Fruit fly (Drosophila melanogaster) whole organism, embryonic: ENCODE measurements around the gene Lasp.
A peak's percentile ranks its signal among the peaks of the same experiment; 100 is the strongest.

Experiments
- Abd-B ChIP-seq: fragments of 200-800 bp; sonication (Bioruptor generic); optimal IDR thresholded peaks from 2 replicates; lab custom pipeline; 2018; ENCODE audit warnings: missing biosample characterization, mild to moderate bottlenecking, missing genetic modification characterization, moderate library complexity
- Atf6 ChIP-seq: fragments of 200-800 bp; sonication (Bioruptor generic); IDR thresholded peaks from 2 replicates; pipeline ENCODE4 v1.3.6; 2022; ENCODE audit warnings: missing biosample characterization, missing genetic modification characterization
- B-H1 ChIP-seq: fragments of 200-800 bp; sonication (Bioruptor generic); IDR thresholded peaks from 3 replicates; pipeline ENCODE4 v1.3.6; 2022; ENCODE audit warnings: missing biosample characterization, missing genetic modification characterization
- CG1024 ChIP-seq: fragments of 200-800 bp; sonication (Bioruptor generic); IDR thresholded peaks from 2 replicates; pipeline ENCODE4 v1.3.6; 2022; ENCODE audit warnings: missing biosample characterization, missing genetic modification characterization
- CG10267 ChIP-seq: fragments of 200-800 bp; sonication (Bioruptor generic); optimal IDR thresholded peaks from 2 replicates; lab custom pipeline; 2018; ENCODE audit warnings: missing biosample characterization, mild to moderate bottlenecking, missing genetic modification characterization, moderate library complexity
- CG10321 ChIP-seq: fragments of 200-800 bp; sonication (Bioruptor generic); IDR thresholded peaks from 2 replicates; pipeline ENCODE4 v1.3.6; 2022; ENCODE audit warnings: missing biosample characterization, missing genetic modification characterization
- CG10979 ChIP-seq: fragments of 200-800 bp; sonication (Bioruptor generic); optimal IDR thresholded peaks from 2 replicates; lab custom pipeline; 2018; ENCODE audit warnings: missing biosample characterization, mild to moderate bottlenecking, missing genetic modification characterization, moderate library complexity
- CG11695 ChIP-seq: fragments of 200-800 bp; sonication (Bioruptor generic); IDR thresholded peaks from 3 replicates; pipeline ENCODE4 v1.3.6; 2022; ENCODE audit warnings: missing biosample characterization, missing genetic modification characterization
- CG11723 ChIP-seq: fragments of 200-800 bp; sonication (Bioruptor generic); optimal IDR thresholded peaks from 2 replicates; lab custom pipeline; 2017; ENCODE audit warnings: missing biosample characterization, mild to moderate bottlenecking, missing genetic modification characterization
- CG12236 ChIP-seq: fragments of 200-800 bp; sonication (Bioruptor generic); optimal IDR thresholded peaks from 2 replicates; lab custom pipeline; 2016; ENCODE audit warnings: missing biosample characterization, missing genetic modification characterization
- CG1603 ChIP-seq: fragments of 200-800 bp; sonication (Bioruptor generic); optimal IDR thresholded peaks from 2 replicates; lab custom pipeline; 2019; ENCODE audit warnings: missing biosample characterization, mild to moderate bottlenecking, missing genetic modification characterization, moderate library complexity
- CG18476 ChIP-seq: fragments of 200-800 bp; sonication (Bioruptor generic); optimal IDR thresholded peaks from 2 replicates; lab custom pipeline; 2016; ENCODE audit warnings: missing biosample characterization, mild to moderate bottlenecking, missing genetic modification characterization
- CG18599 ChIP-seq: fragments of 200-800 bp; sonication (Bioruptor generic); optimal IDR thresholded peaks from 3 replicates; lab custom pipeline; 2017; ENCODE audit warnings: missing biosample characterization, missing genetic modification characterization, mild to moderate bottlenecking, moderate library complexity, missing genetic modification reagents
- CG2678 ChIP-seq: fragments of 200-800 bp; sonication (Bioruptor generic); optimal IDR thresholded peaks from 3 replicates; lab custom pipeline; 2019; ENCODE audit warnings: missing biosample characterization, mild to moderate bottlenecking, missing genetic modification characterization, moderate library complexity
- CG31365 ChIP-seq: fragments of 200-800 bp; sonication (Bioruptor generic); optimal IDR thresholded peaks from 2 replicates; lab custom pipeline; 2018; ENCODE audit warnings: missing biosample characterization, mild to moderate bottlenecking, missing genetic modification characterization
- CG32772 ChIP-seq: fragments of 200-800 bp; sonication (Bioruptor generic); IDR thresholded peaks from 2 replicates; pipeline ENCODE4 v1.3.6; 2022; ENCODE audit warnings: missing biosample characterization, missing genetic modification characterization
- CG33213 ChIP-seq: fragments of 200-800 bp; sonication (Bioruptor generic); optimal IDR thresholded peaks from 3 replicates; lab custom pipeline; 2016; ENCODE audit warnings: missing biosample characterization, missing genetic modification characterization
- CG34224 ChIP-seq: fragments of 200-800 bp; sonication (Bioruptor generic); IDR thresholded peaks from 3 replicates; pipeline ENCODE4 v1.3.6; 2022; ENCODE audit warnings: missing biosample characterization, missing genetic modification characterization; ENCODE audit not compliant: partially characterized antibody
- CG34376 ChIP-seq: fragments of 200-800 bp; sonication (Bioruptor generic); optimal IDR thresholded peaks from 2 replicates; lab custom pipeline; 2018; ENCODE audit warnings: missing biosample characterization, mild to moderate bottlenecking, missing genetic modification characterization
- CG3726 ChIP-seq: fragments of 200-800 bp; sonication (Bioruptor generic); IDR thresholded peaks from 3 replicates; pipeline ENCODE4, ENCODE4 v1.3.6; 2022; ENCODE audit warnings: missing biosample characterization, missing genetic modification characterization
- CG4820 ChIP-seq: fragments of 200-800 bp; sonication (Bioruptor generic); optimal IDR thresholded peaks from 3 replicates; lab custom pipeline; 2016; ENCODE audit warnings: missing biosample characterization, missing genetic modification characterization
- D ChIP-seq, 2 experiments: fragments of 200-800 bp in 1 of 2; fragments of >200 bp in 1 of 2; sonication (Bioruptor generic) in 1 of 2; optimal IDR thresholded peaks; 2 replicates in 1 of 2; 3 replicates in 1 of 2; lab custom pipeline; 2017; ENCODE audit warnings: mild to moderate bottlenecking in 1 of 2, missing biosample characterization in 1 of 2, missing genetic modification characterization in 1 of 2, missing genetic modification reagents in 1 of 2
- Deaf1 ChIP-seq: fragments of 200-800 bp; optimal IDR thresholded peaks from 3 replicates; lab custom pipeline; 2019; ENCODE audit warnings: missing biosample characterization, mild to moderate bottlenecking, missing genetic modification characterization, moderate library complexity
- GATAe ChIP-seq: fragments of 200-800 bp; sonication (Bioruptor generic); conservative IDR thresholded peaks from 2 replicates; pipeline ENCODE4 v1.3.6; 2022; ENCODE audit warnings: missing biosample characterization, missing genetic modification characterization
- HLH3B ChIP-seq: fragments of 200-800 bp; sonication (Bioruptor generic); IDR thresholded peaks from 2 replicates; pipeline ENCODE4 v1.3.6; 2022; ENCODE audit warnings: missing biosample characterization, missing genetic modification characterization
- HLH4C ChIP-seq: fragments of 200-800 bp; sonication (Bioruptor generic); IDR thresholded peaks from 3 replicates; pipeline ENCODE4 v1.3.6; 2022; ENCODE audit warnings: missing biosample characterization, missing genetic modification characterization; ENCODE audit not compliant: partially characterized antibody
- HmgZ ChIP-seq: fragments of 200-800 bp; sonication (Bioruptor generic); optimal IDR thresholded peaks from 2 replicates; lab custom pipeline; 2018; ENCODE audit warnings: missing biosample characterization, mild to moderate bottlenecking, missing genetic modification characterization
- Med ChIP-seq: fragments of 200-800 bp; sonication (Bioruptor generic); peaks from one replicate; lab custom pipeline; 2016; ENCODE audit warnings: missing biosample characterization, missing genetic modification characterization, mild to moderate bottlenecking, inconsistent platforms, moderate library complexity
- Myb ChIP-seq: fragments of 200-800 bp; sonication (Bioruptor generic); optimal IDR thresholded peaks from 2 replicates; lab custom pipeline; 2016; ENCODE audit warnings: missing biosample characterization, missing genetic modification characterization
- Pdp1 ChIP-seq, 2 experiments: fragments of 200-800 bp; sonication (Bioruptor generic); optimal IDR thresholded peaks; 3 replicates each; lab custom pipeline; 2016; ENCODE audit warnings: missing biosample characterization in 2 of 2, missing genetic modification characterization in 2 of 2, mild to moderate bottlenecking in 1 of 2, moderate library complexity in 1 of 2
- Xrp1 ChIP-seq: fragments of 200-800 bp; sonication (Bioruptor generic); IDR thresholded peaks from 2 replicates; pipeline ENCODE4 v1.3.6; 2022; ENCODE audit warnings: missing biosample characterization, missing genetic modification characterization
- ac ChIP-seq: fragments of 200-800 bp; sonication (Bioruptor generic); optimal IDR thresholded peaks from 3 replicates; lab custom pipeline; 2017; ENCODE audit warnings: missing biosample characterization, mild to moderate bottlenecking, missing genetic modification characterization
- cg ChIP-seq: fragments of 200-800 bp; sonication (Bioruptor generic); optimal IDR thresholded peaks from 3 replicates; lab custom pipeline; 2019; ENCODE audit warnings: missing biosample characterization, mild to moderate bottlenecking, missing genetic modification characterization, moderate library complexity
- chinmo ChIP-seq: fragments of 200-800 bp; sonication (Bioruptor generic); IDR thresholded peaks from 4 replicates; pipeline ENCODE4 v1.3.6; 2022; ENCODE audit warnings: missing biosample characterization, missing genetic modification characterization; ENCODE audit not compliant: partially characterized antibody
- crol ChIP-seq: fragments of 200-800 bp; sonication (Bioruptor generic); IDR thresholded peaks from 2 replicates; pipeline ENCODE4 v1.3.6; 2022; ENCODE audit warnings: missing biosample characterization, missing genetic modification characterization
- crp ChIP-seq, 2 experiments: fragments of 200-800 bp; sonication (Bioruptor generic); optimal IDR thresholded peaks; 2 replicates in 1 of 2; 3 replicates in 1 of 2; lab custom pipeline; 2017; ENCODE audit warnings: missing biosample characterization in 2 of 2, missing genetic modification characterization in 2 of 2, mild to moderate bottlenecking in 1 of 2, moderate library complexity in 1 of 2
- eve ChIP-seq, 2 experiments: fragments of >200 bp; optimal IDR thresholded peaks; 2 replicates each; lab custom pipeline; 2017; ENCODE audit warnings: missing biosample characterization in 2 of 2, missing genetic modification characterization in 2 of 2
- grn ChIP-seq: fragments of 200-800 bp; sonication (Bioruptor generic); optimal IDR thresholded peaks from 3 replicates; lab custom pipeline; 2017; ENCODE audit warnings: missing biosample characterization, missing genetic modification characterization
- her ChIP-seq: fragments of 200-800 bp; sonication (Bioruptor generic); optimal IDR thresholded peaks from 2 replicates; lab custom pipeline; 2016; ENCODE audit warnings: missing biosample characterization, missing genetic modification characterization
- hkb ChIP-seq, 2 experiments: fragments of 200-800 bp in 1 of 2; fragments of >200 bp in 1 of 2; sonication (Bioruptor generic) in 1 of 2; IDR thresholded peaks in 1 of 2; optimal IDR thresholded peaks in 1 of 2; 2 replicates each; pipeline versions ENCODE4 v1.3.6 to Lab custom; 2017 to 2022; ENCODE audit warnings: missing biosample characterization in 1 of 2, missing genetic modification characterization in 1 of 2
- kni ChIP-seq: fragments of 200-800 bp; sonication (Bioruptor generic); optimal IDR thresholded peaks from 3 replicates; lab custom pipeline; 2017; ENCODE audit warnings: mild to moderate bottlenecking, missing biosample characterization, missing genetic modification reagents, missing genetic modification characterization
- lab ChIP-seq: fragments of 200-800 bp; sonication (Bioruptor generic); optimal IDR thresholded peaks from 3 replicates; lab custom pipeline; 2017; ENCODE audit warnings: missing biosample characterization, missing genetic modification characterization, mild to moderate bottlenecking, moderate library complexity, missing genetic modification reagents
- lmd ChIP-seq: fragments of 200-800 bp; sonication (Bioruptor generic); IDR thresholded peaks from 2 replicates; pipeline ENCODE4 v1.3.6; 2022; ENCODE audit warnings: missing biosample characterization, missing genetic modification characterization
- peb ChIP-seq: fragments of 200-800 bp; sonication (Bioruptor generic); IDR thresholded peaks from 2 replicates; pipeline ENCODE4 v1.3.6; 2022; ENCODE audit warnings: missing biosample characterization, missing genetic modification characterization
- sens ChIP-seq: fragments of 200-800 bp; sonication (Bioruptor generic); peaks from one replicate; lab custom pipeline; 2016; ENCODE audit warnings: missing biosample characterization, missing genetic modification characterization
- slbo ChIP-seq: fragments of 200-800 bp; sonication (Bioruptor generic); IDR thresholded peaks from 2 replicates; pipeline ENCODE4 v1.3.6; 2022; ENCODE audit warnings: missing biosample characterization, missing genetic modification characterization
- vvl ChIP-seq: fragments of 200-800 bp; sonication (Bioruptor generic); IDR thresholded peaks from 2 replicates; pipeline ENCODE4 v1.3.6; 2022; ENCODE audit warnings: missing biosample characterization, missing genetic modification characterization
- wdn ChIP-seq: fragments of 200-800 bp; sonication (Bioruptor generic); IDR thresholded peaks from 2 replicates; pipeline ENCODE4 v1.3.6; 2022; ENCODE audit warnings: missing biosample characterization, missing genetic modification characterization

The Lasp gene

dm6 chr3L:16708738-16709350 lies 2.6 kb downstream of the Lasp start (continued):
- no peak for TF ChIP-seq CG3726 (GFP tag; lab: Robert Waterston, UW)
- TF ChIP-seq CG11723 (GFP tag; lab: Kevin White, UChicago), result no peak
- TF ChIP-seq hkb (optimal IDR thresholded peaks at IDR 0.05; lab: Kevin White, UChicago), result no peak
- TF ChIP-seq hkb (GFP tag; IDR thresholded peaks at IDR 0.05; lab: Robert Waterston, UW), result 0 out of 2 replicates have a peak, but pooled peaks have one; percentile 20
- TF ChIP-seq HLH4C (GFP tag; lab: Robert Waterston, UW), result no peak
- no peak for TF ChIP-seq CG10321 (GFP tag; lab: Robert Waterston, UW)
- no peak for TF ChIP-seq CG10267 (tag; lab: Kevin White, UChicago)
- no peak for TF ChIP-seq crp (GFP tag; optimal IDR thresholded peaks at IDR 0.05; lab: Kevin White, UChicago)
- peak; percentile 48 for TF ChIP-seq cg (GFP tag; lab: Kevin White, UChicago)
- peak; percentile 56; the same call in 1 of the 2 replicates for TF ChIP-seq crol (GFP tag; lab: Robert Waterston, UW)
- TF ChIP-seq CG12236, result no peak
- TF ChIP-seq B-H1, result no peak
- peak; percentile 76 for TF ChIP-seq grn (GFP tag; lab: Kevin White, UChicago)
- peak; percentile 20 for TF ChIP-seq lab (GFP tag; lab: Kevin White, UChicago)
- peak; percentile 11 for TF ChIP-seq CG33213 (GFP tag; lab: Kevin White, UChicago)
- TF ChIP-seq CG2678, result peak; percentile 25
- TF ChIP-seq CG34224 (GFP tag; lab: Robert Waterston, UW), result no peak
- peak; percentile 56 for TF ChIP-seq Atf6 (GFP tag; lab: Robert Waterston, UW)
- TF ChIP-seq chinmo, result peak; percentile 56; the same call in 2 of the 4 replicates
- TF ChIP-seq vvl (GFP tag; lab: Robert Waterston, UW), result no peak
- peak; percentile 7; the same call in 1 of the 2 replicates for TF ChIP-seq wdn (GFP tag; lab: Robert Waterston, UW)
- TF ChIP-seq Myb (GFP tag; lab: Kevin White, UChicago), result no peak
- TF ChIP-seq Med (GFP tag; lab: Kevin White, UChicago), result peak; percentile 75
- no peak for TF ChIP-seq CG1603 (tag; lab: Kevin White, UChicago)
- TF ChIP-seq Abd-B (GFP tag; lab: Kevin White, UChicago), result no peak
- TF ChIP-seq CG10979 (tag; lab: Kevin White, UChicago), result no peak
- TF ChIP-seq eve (GFP tag; optimal IDR thresholded peaks at IDR 0.05; lab: Kevin White, UChicago), result no peak
- TF ChIP-seq sens, result peak; percentile 61
- TF ChIP-seq kni (GFP tag; lab: Kevin White, UChicago), result no peak
- peak; percentile 83 for TF ChIP-seq Deaf1 (tag; lab: Kevin White, UChicago)
- TF ChIP-seq HmgZ (tag; lab: Kevin White, UChicago), result peak; percentile 22
- no peak for TF ChIP-seq Xrp1
- 0 out of 2 replicates have a peak, but pooled peaks have one; percentile 13 for TF ChIP-seq HLH3B (GFP tag; lab: Robert Waterston, UW)
- TF ChIP-seq CG31365 (tag; lab: Kevin White, UChicago), result no peak
- TF ChIP-seq CG32772, result no peak
- no peak for TF ChIP-seq CG11695 (GFP tag; lab: Robert Waterston, UW)
- peak; percentile 33 for TF ChIP-seq CG18599
- TF ChIP-seq CG34376, result peak; percentile 75
- TF ChIP-seq her (GFP tag; lab: Kevin White, UChicago), result no peak
- no peak for TF ChIP-seq lmd (GFP tag; lab: Robert Waterston, UW)
- TF ChIP-seq CG18476 (GFP tag; lab: Kevin White, UChicago), result no peak
- TF ChIP-seq peb, result no peak
- TF ChIP-seq Pdp1 (GFP tag; optimal IDR thresholded peaks at IDR 0.05; lab: Kevin White, UChicago), result peak in 1 of 2 experiments; percentile 4
- TF ChIP-seq slbo, result no peak
- no peak for TF ChIP-seq GATAe (GFP tag; lab: Robert Waterston, UW)
- no peak for TF ChIP-seq CG4820 (GFP tag; lab: Kevin White, UChicago)
- TF ChIP-seq ac (GFP tag; lab: Kevin White, UChicago), result no peak
- no peak for TF ChIP-seq D (optimal IDR thresholded peaks at IDR 0.05; lab: Kevin White, UChicago)
- TF ChIP-seq D (GFP tag; optimal IDR thresholded peaks at IDR 0.05; lab: Kevin White, UChicago), result no peak
- no peak; the same call in 1 of the 2 replicates for TF ChIP-seq CG1024 (GFP tag; lab: Robert Waterston, UW)
